Fruit fly (Drosophila melanogaster): ENCODE data around the gene GstD6.

Gene GstD6

DNA sequence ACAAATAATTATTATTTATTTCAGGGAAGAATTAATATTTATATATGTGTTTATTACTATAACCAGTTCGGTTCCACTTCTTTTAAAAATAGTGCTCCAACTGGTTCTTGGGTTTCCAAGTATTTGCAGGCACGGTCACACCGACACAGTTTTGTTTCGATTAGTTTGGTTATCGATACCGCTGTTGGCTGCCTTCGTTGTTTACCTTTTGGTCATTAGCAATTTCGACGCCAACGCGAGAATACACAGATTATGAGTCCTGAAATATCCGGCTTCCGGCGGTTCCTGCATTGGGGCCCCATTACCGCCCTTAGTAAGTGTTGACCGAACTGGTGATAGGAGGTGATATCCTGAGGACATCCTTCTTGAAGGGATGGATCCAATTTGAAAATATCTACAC, 31.2 kb downstream of the GstD6 start, which contains the start of gene CG5196 (continued):
- no peak for TF ChIP-seq fu2 (GFP tag; optimal IDR thresholded peaks at IDR 0.05)
- TF ChIP-seq ci (GFP tag; IDR thresholded peaks at IDR 0.05): no peak; the same call in 2 of the 3 replicates
- peak; percentile 43 for TF ChIP-seq Dek (tag; optimal IDR thresholded peaks at IDR 0.05)
- TF ChIP-seq CG2199 (GFP tag; IDR thresholded peaks at IDR 0.05): no peak
- TF ChIP-seq grn (GFP tag; optimal IDR thresholded peaks at IDR 0.05): no peak
- no peak for TF ChIP-seq NC2α (GFP tag; optimal IDR thresholded peaks at IDR 0.05)
- TF ChIP-seq tx (GFP tag; optimal IDR thresholded peaks at IDR 0.05): no peak
- peak; percentile 11 for TF ChIP-seq lilli (GFP tag; optimal IDR thresholded peaks at IDR 0.05)
- TF ChIP-seq CG2875 (GFP tag; optimal IDR thresholded peaks at IDR 0.05): no peak
- peak; percentile 73 for TF ChIP-seq unc-4 (GFP tag; IDR thresholded peaks at IDR 0.05; ENCODE audit: partially characterized antibody)
- TF ChIP-seq CG10959 (GFP tag; IDR thresholded peaks at IDR 0.05): no peak
- no peak for TF ChIP-seq btn (GFP tag; optimal IDR thresholded peaks at IDR 0.05)
- TF ChIP-seq CG18599 (GFP tag; optimal IDR thresholded peaks at IDR 0.05): no peak
- no peak for TF ChIP-seq Kr (GFP tag; optimal IDR thresholded peaks at IDR 0.05)
- no peak for TF ChIP-seq H15 (GFP tag; IDR thresholded peaks at IDR 0.05)
- TF ChIP-seq tap (tag; optimal IDR thresholded peaks at IDR 0.05): no peak
- no peak for TF ChIP-seq lmd (GFP tag; IDR thresholded peaks at IDR 0.05)
- TF ChIP-seq CG6654 (GFP tag; optimal IDR thresholded peaks at IDR 0.05): peak; percentile 95
- no peak for TF ChIP-seq CG33557 (GFP tag; optimal IDR thresholded peaks at IDR 0.05)
- TF ChIP-seq CG10654 (GFP tag; optimal IDR thresholded peaks at IDR 0.05): no peak
- no peak for TF ChIP-seq p53 (GFP tag; optimal IDR thresholded peaks at IDR 0.05)
- no peak for TF ChIP-seq ase (GFP tag; IDR thresholded peaks at IDR 0.05)
- TF ChIP-seq CG11504 (tag; optimal IDR thresholded peaks at IDR 0.05): no peak
- TF ChIP-seq Tbp (GFP tag; optimal IDR thresholded peaks at IDR 0.05): no peak
- peak; percentile 23 for TF ChIP-seq CG34376 (GFP tag; optimal IDR thresholded peaks at IDR 0.05)
- peak; percentile 48 for TF ChIP-seq CG2712 (tag; optimal IDR thresholded peaks at IDR 0.05)
- TF ChIP-seq unpg (GFP tag; optimal IDR thresholded peaks at IDR 0.05): peak; percentile 12
- no peak for TF ChIP-seq bab2 (GFP tag; optimal IDR thresholded peaks at IDR 0.05)
- TF ChIP-seq CG4404 (GFP tag; IDR thresholded peaks at IDR 0.05): no peak
- no peak for TF ChIP-seq dmrt99B (tag; optimal IDR thresholded peaks at IDR 0.05)
- TF ChIP-seq Hr39 (optimal IDR thresholded peaks at IDR 0.05): no peak
- peak; percentile 17 for TF ChIP-seq CG4820 (GFP tag; optimal IDR thresholded peaks at IDR 0.05)
- no peak for TF ChIP-seq CG15479 (GFP tag; optimal IDR thresholded peaks at IDR 0.05)
- TF ChIP-seq Bdp1 (GFP tag; optimal IDR thresholded peaks at IDR 0.05): no peak
- peak; percentile 74 for TF ChIP-seq zen2 (GFP tag; IDR thresholded peaks at IDR 0.05; ENCODE audit: partially characterized antibody)
- no peak for TF ChIP-seq Doc2 (GFP tag; IDR thresholded peaks at IDR 0.05)
- TF ChIP-seq Doc3 (GFP tag; IDR thresholded peaks at IDR 0.05; ENCODE audit: partially characterized antibody): peak; percentile 49; the same call in 2 of the 3 replicates
- TF ChIP-seq zf30C (GFP tag; optimal IDR thresholded peaks at IDR 0.05): no peak
- no peak for TF ChIP-seq CG7357 (GFP tag; IDR thresholded peaks at IDR 0.05)
- no peak for TF ChIP-seq CG11456 (GFP tag; IDR thresholded peaks at IDR 0.05)
- no peak for TF ChIP-seq Gug (GFP tag; IDR thresholded peaks at IDR 0.05)
- TF ChIP-seq CG2120 (GFP tag; optimal IDR thresholded peaks at IDR 0.05): peak; percentile 23
- TF ChIP-seq CG10321 (GFP tag; IDR thresholded peaks at IDR 0.05): no peak
- TF ChIP-seq NFAT (GFP tag; IDR thresholded peaks at IDR 0.05): no peak
- no peak for TF ChIP-seq Blimp-1 (GFP tag; optimal IDR thresholded peaks at IDR 0.05)
- no peak for TF ChIP-seq Taf1 (GFP tag; IDR thresholded peaks at IDR 0.05)
- TF ChIP-seq CG3281 (GFP tag; optimal IDR thresholded peaks at IDR 0.05): no peak
- no peak for TF ChIP-seq Oli (tag; optimal IDR thresholded peaks at IDR 0.05)
- TF ChIP-seq dimm (GFP tag; IDR thresholded peaks at IDR 0.05): no peak
- TF ChIP-seq CG12942 (GFP tag; optimal IDR thresholded peaks at IDR 0.05): no peak
- TF ChIP-seq aop (GFP tag; IDR thresholded peaks at IDR 0.05): no peak
- no peak for TF ChIP-seq CG31388 (GFP tag; optimal IDR thresholded peaks at IDR 0.05)
- peak; percentile 51 for TF ChIP-seq B-H2 (GFP tag; optimal IDR thresholded peaks at IDR 0.05)
